Worm (Caenorhabditis elegans) whole organism, young adult: ENCODE measurements around the gene hrg-9.

ENCODE experiments used
- B0336.3 ChIP-seq: fragments of 200-800 bp; sonication (Bioruptor generic); IDR thresholded peaks from 2 replicates; pipeline ENCODE4 v1.3.6; 2022; ENCODE audit warnings: missing genetic modification characterization, missing compliant biosample characterization
- D2030.7 ChIP-seq: fragments of 200-800 bp; sonication (Bioruptor generic); IDR thresholded peaks from 2 replicates; pipeline ENCODE4 v1.3.6; 2022; ENCODE audit warnings: missing genetic modification reagents, missing genetic modification characterization, missing compliant biosample characterization
- F10E7.11 ChIP-seq: sonication (generic microtip); optimal IDR thresholded peaks from 2 replicates; lab custom pipeline; 2017; ENCODE audit warnings: mild to moderate bottlenecking, missing genetic modification characterization, moderate library complexity, missing compliant biosample characterization
- F33H1.4 ChIP-seq: fragments of 200-800 bp; sonication (Bioruptor generic); IDR thresholded peaks from 2 replicates; pipeline ENCODE4 v1.3.6; 2022; ENCODE audit warnings: missing genetic modification reagents, missing genetic modification characterization, missing compliant biosample characterization
- F37B4.10 ChIP-seq: fragments of 200-800 bp; sonication (Bioruptor generic); IDR thresholded peaks from 2 replicates; pipeline ENCODE4 v1.3.6; 2022; ENCODE audit warnings: missing genetic modification characterization, missing compliant biosample characterization
- F49E8.2 ChIP-seq: sonication (generic microtip); optimal IDR thresholded peaks from 3 replicates; lab custom pipeline; 2017; ENCODE audit warnings: missing genetic modification characterization, mild to moderate bottlenecking, missing compliant biosample characterization, antibody characterized with exemption, moderate library complexity; ENCODE audit not compliant: insufficient read depth
- F52B5.7 ChIP-seq: sonication (generic microtip); optimal IDR thresholded peaks from 2 replicates; lab custom pipeline; 2016; ENCODE audit warnings: mild to moderate bottlenecking, missing genetic modification characterization, missing compliant biosample characterization
- F55B11.4 ChIP-seq: sonication (generic microtip); optimal IDR thresholded peaks from 2 replicates; lab custom pipeline; 2016; ENCODE audit warnings: missing compliant biosample characterization, missing genetic modification characterization, borderline replicate concordance; ENCODE audit not compliant: insufficient read depth
- F57A8.1 ChIP-seq: fragments of 200-800 bp; sonication (Bioruptor generic); optimal IDR thresholded peaks from 2 replicates; lab custom pipeline; 2018; ENCODE audit warnings: mild to moderate bottlenecking, missing genetic modification characterization, moderate library complexity, missing compliant biosample characterization
- F57C9.4 ChIP-seq: sonication (generic microtip); optimal IDR thresholded peaks from 2 replicates; lab custom pipeline; 2017; ENCODE audit warnings: mild to moderate bottlenecking, missing genetic modification characterization, missing compliant biosample characterization
- K11D2.4 ChIP-seq: fragments of 200-800 bp; sonication (Bioruptor generic); IDR thresholded peaks from 2 replicates; pipeline ENCODE4 v1.3.6; 2022; ENCODE audit warnings: missing genetic modification reagents, missing genetic modification characterization, missing compliant biosample characterization
- T26A5.8 ChIP-seq: sonication (generic microtip); optimal IDR thresholded peaks from 2 replicates; lab custom pipeline; 2016; ENCODE audit warnings: missing genetic modification characterization, missing compliant biosample characterization
- Y79H2A.3 ChIP-seq: fragments of 200-800 bp; sonication (Bioruptor generic); conservative IDR thresholded peaks from 2 replicates; pipeline ENCODE4 v1.3.6; 2022; ENCODE audit warnings: missing genetic modification reagents, missing genetic modification characterization, missing compliant biosample characterization
- ama-1 ChIP-seq, 3 experiments: fragments of 150-350 bp in 1 of 3; sonication (generic microtip) in 2 of 3; optimal IDR thresholded peaks; 2 replicates each; lab custom pipeline; 2014 to 2018; ENCODE audit warnings: missing biosample characterization in 2 of 3, missing genetic modification characterization in 2 of 3, missing genetic modification reagents in 2 of 3
- aptf-3 ChIP-seq: fragments of 200-800 bp; sonication (Bioruptor generic); IDR thresholded peaks from 2 replicates; pipeline ENCODE4 v1.3.6; 2022; ENCODE audit warnings: missing genetic modification characterization, missing compliant biosample characterization
- atf-7 ChIP-seq: sonication (generic microtip); optimal IDR thresholded peaks from 2 replicates; lab custom pipeline; 2017; ENCODE audit warnings: mild to moderate bottlenecking, missing genetic modification characterization, missing compliant biosample characterization
- bed-2 ChIP-seq: fragments of 200-800 bp; sonication (Bioruptor generic); IDR thresholded peaks from 2 replicates; pipeline ENCODE4 v1.3.6; 2022; ENCODE audit warnings: missing genetic modification reagents, missing genetic modification characterization, missing compliant biosample characterization
- cebp-1 ChIP-seq, 2 experiments: fragments of 200-800 bp in 1 of 2; sonication (Bioruptor generic) in 1 of 2; sonication (generic microtip) in 1 of 2; IDR thresholded peaks in 1 of 2; optimal IDR thresholded peaks in 1 of 2; 2 replicates each; pipeline versions ENCODE4 v1.3.6 to Lab custom; 2017 to 2022; ENCODE audit warnings: missing compliant biosample characterization in 2 of 2, missing genetic modification characterization in 2 of 2, mild to moderate bottlenecking in 1 of 2, missing genetic modification reagents in 1 of 2, moderate library complexity in 1 of 2
- ceh-40 ChIP-seq: fragments of 200-800 bp; sonication (Bioruptor generic); IDR thresholded peaks from 2 replicates; pipeline ENCODE4 v1.3.6; 2022; ENCODE audit warnings: missing genetic modification characterization, missing compliant biosample characterization
- ceh-91 ChIP-seq: fragments of 200-800 bp; sonication (Bioruptor generic); IDR thresholded peaks from 2 replicates; pipeline ENCODE4 v1.3.6; 2022; ENCODE audit warnings: missing genetic modification reagents, missing genetic modification characterization, missing compliant biosample characterization
- dox-1 ChIP-seq: fragments of 200-800 bp; sonication (Bioruptor generic); IDR thresholded peaks from 2 replicates; pipeline ENCODE4 v1.3.6; 2022; ENCODE audit warnings: missing genetic modification reagents, missing genetic modification characterization, missing compliant biosample characterization
- egl-18 ChIP-seq: fragments of 200-800 bp; sonication (Bioruptor generic); IDR thresholded peaks from 2 replicates; pipeline ENCODE4 v1.3.6; 2022; ENCODE audit warnings: missing genetic modification reagents, missing genetic modification characterization, missing compliant biosample characterization
- hmg-20 ChIP-seq: fragments of 200-800 bp; sonication (Bioruptor generic); IDR thresholded peaks from 2 replicates; pipeline ENCODE4 v1.3.6; 2022; ENCODE audit warnings: missing genetic modification reagents, missing genetic modification characterization, missing compliant biosample characterization
- hsf-1 ChIP-seq: fragments of 200-800 bp; sonication (Bioruptor generic); IDR thresholded peaks from 2 replicates; pipeline ENCODE4 v1.3.6; 2022; ENCODE audit warnings: missing genetic modification reagents, missing genetic modification characterization, missing compliant biosample characterization
- lag-1 ChIP-seq: fragments of 200-800 bp; sonication (Bioruptor generic); IDR thresholded peaks from 2 replicates; pipeline ENCODE4 v1.3.6; 2022; ENCODE audit warnings: missing genetic modification reagents, missing genetic modification characterization, missing compliant biosample characterization
- let-526 ChIP-seq: fragments of 200-800 bp; sonication (Bioruptor generic); IDR thresholded peaks from 2 replicates; pipeline ENCODE4 v1.3.6; 2022; ENCODE audit warnings: missing genetic modification reagents, missing genetic modification characterization, missing compliant biosample characterization
- lin-26 ChIP-seq: fragments of 200-800 bp; sonication (Bioruptor generic); IDR thresholded peaks from 2 replicates; pipeline ENCODE4 v1.3.6; 2022; ENCODE audit warnings: missing genetic modification reagents, missing genetic modification characterization, missing compliant biosample characterization
- lin-40 ChIP-seq: sonication (generic microtip); optimal IDR thresholded peaks from 2 replicates; lab custom pipeline; 2016; ENCODE audit warnings: missing genetic modification characterization, mild to moderate bottlenecking, missing compliant biosample characterization, missing genotype, missing genetic modification reagents
- madf-6 ChIP-seq: fragments of 200-800 bp; sonication (Bioruptor generic); IDR thresholded peaks from 2 replicates; pipeline ENCODE4 v1.3.6; 2022; ENCODE audit warnings: missing genetic modification reagents, missing genetic modification characterization, missing compliant biosample characterization
- mcd-1 ChIP-seq: fragments of 200-800 bp; sonication (Bioruptor generic); IDR thresholded peaks from 2 replicates; pipeline ENCODE4 v1.3.6; 2022; ENCODE audit warnings: missing genetic modification reagents, missing genetic modification characterization, missing compliant biosample characterization
- mxl-1 ChIP-seq: sonication (generic microtip); optimal IDR thresholded peaks from 2 replicates; lab custom pipeline; 2016; ENCODE audit warnings: missing genetic modification characterization, missing compliant biosample characterization
- nhr-80 ChIP-seq: sonication (generic microtip); optimal IDR thresholded peaks from 2 replicates; lab custom pipeline; 2016; ENCODE audit warnings: missing genetic modification characterization, missing compliant biosample characterization
- nhr-90 ChIP-seq: sonication (generic microtip); optimal IDR thresholded peaks from 2 replicates; lab custom pipeline; 2016; ENCODE audit warnings: missing genotype, mild to moderate bottlenecking, missing genetic modification characterization, missing compliant biosample characterization
- sdz-38 ChIP-seq: sonication (generic microtip); optimal IDR thresholded peaks from 2 replicates; lab custom pipeline; 2016; ENCODE audit warnings: missing genotype, missing genetic modification characterization, missing compliant biosample characterization
- sea-2 ChIP-seq: fragments of 200-800 bp; sonication (Bioruptor generic); IDR thresholded peaks from 2 replicates; pipeline ENCODE4 v1.3.6; 2022; ENCODE audit warnings: missing genetic modification characterization, missing compliant biosample characterization
- snpc-1.1 ChIP-seq: sonication (generic microtip); optimal IDR thresholded peaks from 2 replicates; lab custom pipeline; 2017; ENCODE audit warnings: missing genetic modification characterization, mild to moderate bottlenecking, missing compliant biosample characterization, antibody characterized with exemption, moderate library complexity, missing genotype, missing genetic modification reagents; ENCODE audit not compliant: insufficient read depth
- sptf-2 ChIP-seq: fragments of 200-800 bp; sonication (Bioruptor generic); optimal IDR thresholded peaks from 2 replicates; lab custom pipeline; 2018; ENCODE audit warnings: mild to moderate bottlenecking, missing genetic modification characterization, missing compliant biosample characterization
- tbx-9 ChIP-seq: sonication (generic microtip); optimal IDR thresholded peaks from 2 replicates; lab custom pipeline; 2016; ENCODE audit warnings: borderline replicate concordance, missing genetic modification characterization, inconsistent platforms, missing compliant biosample characterization
- unc-130 ChIP-seq: sonication (generic microtip); optimal IDR thresholded peaks from 2 replicates; lab custom pipeline; 2016; ENCODE audit warnings: missing genetic modification reagents, missing genetic modification characterization, missing compliant biosample characterization
- unc-62 ChIP-seq: fragments of 150-350 bp; optimal IDR thresholded peaks from 2 replicates; lab custom pipeline; 2014; ENCODE audit warnings: missing biosample characterization, missing genetic modification reagents, missing genetic modification characterization
- ztf-22 ChIP-seq: fragments of 200-800 bp; sonication (Bioruptor generic); optimal IDR thresholded peaks from 2 replicates; lab custom pipeline; 2018; ENCODE audit warnings: mild to moderate bottlenecking, missing genetic modification characterization, moderate library complexity, missing compliant biosample characterization
- ztf-25 ChIP-seq: fragments of 200-800 bp; sonication (Bioruptor generic); IDR thresholded peaks from 2 replicates; pipeline ENCODE4 v1.3.6; 2022; ENCODE audit warnings: missing genetic modification reagents, missing genetic modification characterization, missing compliant biosample characterization

Gene hrg-9

ce11 chrV:13003378-13003777 lies 40.2 kb upstream of the hrg-9 start (continued):
- TF ChIP-seq hsf-1 (GFP tag; lab: Robert Waterston, UW) = no peak
- peak; percentile 18; the same call in 1 of the 2 replicates for TF ChIP-seq ceh-40 (GFP tag; lab: Robert Waterston, UW)
- no peak for TF ChIP-seq ztf-25 (GFP tag; lab: Robert Waterston, UW)
- TF ChIP-seq egl-18 = no peak
- no peak for TF ChIP-seq ztf-22 (GFP tag; lab: Kevin White, UChicago)
- TF ChIP-seq let-526 (GFP tag; lab: Robert Waterston, UW) = 0 out of 2 replicates have a peak, but pooled peaks have one; percentile 44
- peak; percentile 62 for TF ChIP-seq mxl-1 (tag; lab: Kevin White, UChicago)
- no peak for TF ChIP-seq F33H1.4 (GFP tag; lab: Robert Waterston, UW)
- peak; percentile 59 for TF ChIP-seq mcd-1 (GFP tag; lab: Robert Waterston, UW)
- 0 out of 2 replicates have a peak, but pooled peaks have one; percentile 13 for TF ChIP-seq aptf-3 (GFP tag; lab: Robert Waterston, UW)
- no peak for TF ChIP-seq snpc-1.1 (tag; lab: Kevin White, UChicago)
- no peak for TF ChIP-seq bed-2 (GFP tag; lab: Robert Waterston, UW)
- TF ChIP-seq unc-130 (GFP tag; lab: Kevin White, UChicago) = peak; percentile 27
- TF ChIP-seq B0336.3 (GFP tag; lab: Robert Waterston, UW) = peak; percentile 37
- TF ChIP-seq F37B4.10 (GFP tag; lab: Robert Waterston, UW) = no peak
- peak; percentile 67 for TF ChIP-seq F49E8.2 (tag; lab: Kevin White, UChicago)
- peak; percentile 38 for TF ChIP-seq F57A8.1 (GFP tag; lab: Kevin White, UChicago)
- TF ChIP-seq cebp-1 (GFP tag; IDR thresholded peaks at IDR 0.05; lab: Robert Waterston, UW) = no peak
- peak; percentile 67 for TF ChIP-seq cebp-1 (tag; optimal IDR thresholded peaks at IDR 0.05; lab: Kevin White, UChicago)
- TF ChIP-seq Y79H2A.3 (GFP tag; lab: Robert Waterston, UW) = no peak
- TF ChIP-seq dox-1 (GFP tag; lab: Robert Waterston, UW) = peak; percentile 72; the same call in 1 of the 2 replicates
- TF ChIP-seq hmg-20 (GFP tag; lab: Robert Waterston, UW) = no peak; the same call in 1 of the 2 replicates
- TF ChIP-seq nhr-80 (tag; lab: Kevin White, UChicago) = peak; percentile 43
- TF ChIP-seq sea-2 (GFP tag; lab: Robert Waterston, UW) = no peak
- TF ChIP-seq F10E7.11 (tag; lab: Kevin White, UChicago) = no peak
- no peak for TF ChIP-seq F55B11.4 (tag; lab: Kevin White, UChicago)
- no peak for TF ChIP-seq K11D2.4 (GFP tag; lab: Robert Waterston, UW)
- TF ChIP-seq sptf-2 (GFP tag; lab: Kevin White, UChicago) = peak; percentile 37
- TF ChIP-seq tbx-9 = no peak
- peak; percentile 69 for TF ChIP-seq atf-7 (tag; lab: Kevin White, UChicago)
- TF ChIP-seq madf-6 = peak; percentile 65
- peak; percentile 39; the same call in 1 of the 2 replicates for TF ChIP-seq D2030.7 (GFP tag; lab: Robert Waterston, UW)
- no peak for TF ChIP-seq T26A5.8 (tag; lab: Kevin White, UChicago)
- peak; percentile 76 for TF ChIP-seq lin-40 (tag; lab: Kevin White, UChicago)
- TF ChIP-seq ceh-91 = no peak
- TF ChIP-seq F52B5.7 (tag; lab: Kevin White, UChicago) = peak; percentile 22

ce11 chrV:13002070-13002469 lies 38.9 kb upstream of the hrg-9 start, which contains the start of gene inft-2:
Gene inft-2, plus strand, starts transcription at chrV:13002317.
- TF ChIP-seq sdz-38 (tag; lab: Kevin White, UChicago) = no peak
- no peak for TF ChIP-seq lin-26
- TF ChIP-seq F55B11.4 (tag; lab: Kevin White, UChicago) = no peak
- TF ChIP-seq nhr-90 (tag; lab: Kevin White, UChicago) = no peak
- peak; percentile 71 for TF ChIP-seq nhr-80 (tag; lab: Kevin White, UChicago)
- TF ChIP-seq F57C9.4 = no peak
- peak; percentile 65; the same call in 1 of the 2 replicates for TF ChIP-seq cebp-1 (GFP tag; IDR thresholded peaks at IDR 0.05; lab: Robert Waterston, UW)
- no peak for TF ChIP-seq cebp-1 (tag; optimal IDR thresholded peaks at IDR 0.05; lab: Kevin White, UChicago)
- TF ChIP-seq unc-62 (GFP tag; lab: Kevin White, UChicago) = peak; percentile 40
- no peak for TF ChIP-seq F10E7.11 (tag; lab: Kevin White, UChicago)
- no peak for TF ChIP-seq lag-1 (GFP tag; lab: Robert Waterston, UW)
- TF ChIP-seq atf-7 (tag; lab: Kevin White, UChicago) = no peak
- TF ChIP-seq ama-1 (optimal IDR thresholded peaks at IDR 0.05; lab: Kevin White, UChicago) = no peak
- no peak for TF ChIP-seq ama-1 (GFP tag; optimal IDR thresholded peaks at IDR 0.05; lab: Kevin White, UChicago)
